Worm (Caenorhabditis elegans) whole organism, dauer: Measurements from ENCODE around the gene C10C5.3.

Experiments
- unc-62 ChIP-seq: sonication (generic microtip); optimal IDR thresholded peaks from 2 replicates; lab custom pipeline; 2017; ENCODE audit warnings: missing biosample characterization, missing genetic modification reagents, missing genetic modification characterization

C10C5.3 gene

DNA sequence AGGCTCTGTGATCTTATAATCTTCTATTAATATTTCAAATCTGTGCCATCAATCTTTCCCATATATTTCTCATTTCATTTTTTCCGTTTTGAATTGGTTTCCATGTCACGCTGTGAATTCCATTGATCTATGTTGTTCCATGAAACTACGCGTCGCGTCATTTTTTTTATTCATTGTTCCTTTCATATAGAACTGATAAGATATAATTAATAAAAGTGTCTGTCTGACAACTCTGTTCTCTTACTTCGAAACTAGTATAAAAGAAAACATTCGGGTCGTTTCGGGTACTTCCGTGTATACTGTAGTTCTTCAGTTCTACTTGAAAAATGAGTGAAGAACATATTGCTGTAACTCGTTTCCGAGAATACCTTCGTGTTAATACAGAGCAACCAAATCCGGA, at the start of gene C10C5.3:
C10C5.3 (plus strand) TSS at position 301 of the 400 bp plus-strand sequence.
- no peak for TF ChIP-seq unc-62 (GFP tag; lab: Kevin White, UChicago)

DNA sequence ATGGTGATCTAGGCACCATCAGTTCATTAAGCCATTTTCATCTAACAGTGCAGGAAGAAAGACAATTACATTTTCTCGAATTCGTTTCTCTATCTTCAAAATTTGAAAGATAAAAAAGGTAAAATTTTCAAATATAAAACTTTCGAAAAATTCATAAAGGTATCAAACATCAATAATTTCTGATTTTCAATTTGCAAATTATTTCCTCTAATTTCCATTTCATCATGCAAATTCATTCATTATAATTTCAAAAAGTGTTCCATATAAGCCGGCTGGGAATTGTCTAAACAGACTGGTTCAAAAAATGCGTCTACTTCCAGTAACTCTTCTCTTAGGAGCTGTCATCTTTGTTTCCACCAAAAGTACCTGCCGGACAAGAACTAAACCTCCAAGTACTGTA, 46.9 kb upstream of the C10C5.3 start, which contains the start of gene clec-183:
clec-183 (plus strand) TSS at position 301 of the 400 bp plus-strand sequence.
- no peak for TF ChIP-seq unc-62 (GFP tag; lab: Kevin White, UChicago)

DNA sequence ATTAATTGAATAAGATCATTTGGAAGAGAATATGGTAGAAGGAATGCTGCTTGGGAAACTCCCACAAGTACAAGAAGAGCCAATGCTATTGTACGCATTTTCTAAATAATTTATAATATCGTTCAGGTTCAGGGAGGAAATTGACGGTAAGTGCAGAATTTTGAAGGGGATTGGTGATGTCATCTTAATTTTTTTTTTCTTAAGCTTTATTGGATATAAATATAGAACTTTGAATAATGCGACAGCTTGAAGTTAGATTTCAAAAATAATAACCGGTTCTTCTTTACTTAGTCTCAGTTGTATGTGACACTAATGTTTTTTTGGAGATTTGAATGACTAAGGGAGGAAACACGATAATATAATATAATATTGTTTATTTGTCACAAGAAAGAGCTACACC, 43.9 kb upstream of the C10C5.3 start, which contains the start of gene nspg-7.1:
nspg-7.1 (minus strand) TSS at position 101 of the 400 bp plus-strand sequence.
- TF ChIP-seq unc-62 (GFP tag; lab: Kevin White, UChicago) = no peak

DNA sequence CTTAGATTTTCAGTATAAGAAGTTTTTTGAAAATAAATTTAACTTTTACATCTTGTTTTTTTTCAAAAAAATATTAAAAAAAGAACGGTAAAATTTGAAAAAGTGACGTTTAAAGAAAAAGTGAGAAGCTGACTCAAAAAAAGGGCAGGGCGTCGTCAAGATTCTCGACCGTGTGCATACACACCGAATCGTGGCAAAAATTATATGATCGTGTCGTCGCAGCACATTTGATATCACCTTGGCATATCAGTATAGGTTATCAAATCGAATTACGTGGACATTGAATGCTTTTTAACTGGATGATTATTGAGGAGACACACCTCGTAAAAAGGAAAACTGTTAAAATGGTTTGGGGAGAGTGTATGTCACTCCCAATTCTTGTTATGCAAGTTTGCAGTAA, 41.6 kb upstream of the C10C5.3 start:
- no peak for TF ChIP-seq unc-62 (GFP tag; lab: Kevin White, UChicago)

DNA sequence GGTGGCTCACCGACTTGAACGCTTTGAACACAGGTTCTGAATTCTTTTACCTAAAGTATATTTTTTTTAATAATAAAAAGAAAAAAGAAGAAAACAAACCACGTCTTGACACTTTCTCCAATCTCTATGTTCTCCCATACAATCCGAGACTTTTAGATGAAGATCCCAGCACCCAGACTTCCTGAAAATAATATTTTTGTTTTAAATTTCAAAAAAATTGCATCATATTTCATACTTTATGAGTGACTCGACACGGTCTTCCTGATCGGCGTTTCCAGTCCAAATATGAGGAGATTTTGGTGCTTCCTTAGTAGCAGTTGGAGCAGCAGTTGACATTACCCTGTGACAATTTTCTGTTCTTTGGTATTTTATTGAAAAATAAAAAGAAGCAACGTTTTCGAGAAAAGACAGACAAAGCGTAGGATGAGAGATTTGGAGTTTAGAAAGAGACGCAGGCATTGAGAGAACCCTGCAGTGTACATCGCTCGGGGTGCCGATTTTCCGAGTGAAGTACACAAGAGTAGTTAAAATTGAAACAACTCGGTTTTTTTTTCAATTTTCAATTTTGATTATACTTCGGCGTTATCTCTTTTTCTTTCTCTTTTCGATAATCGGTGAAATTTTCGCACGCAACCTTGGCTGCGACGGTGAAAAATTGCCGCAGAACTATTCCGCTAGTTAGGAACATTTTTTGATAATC, 38.9 kb upstream of the C10C5.3 start, which contains the start of the genes coa-4 and T20D3.14:
coa-4 (minus strand) TSS at position 51 of the 700 bp plus-strand sequence.
T20D3.14 (minus strand) TSS at position 358 of the 700 bp plus-strand sequence.
- TF ChIP-seq unc-62 (GFP tag; lab: Kevin White, UChicago) = no peak

DNA sequence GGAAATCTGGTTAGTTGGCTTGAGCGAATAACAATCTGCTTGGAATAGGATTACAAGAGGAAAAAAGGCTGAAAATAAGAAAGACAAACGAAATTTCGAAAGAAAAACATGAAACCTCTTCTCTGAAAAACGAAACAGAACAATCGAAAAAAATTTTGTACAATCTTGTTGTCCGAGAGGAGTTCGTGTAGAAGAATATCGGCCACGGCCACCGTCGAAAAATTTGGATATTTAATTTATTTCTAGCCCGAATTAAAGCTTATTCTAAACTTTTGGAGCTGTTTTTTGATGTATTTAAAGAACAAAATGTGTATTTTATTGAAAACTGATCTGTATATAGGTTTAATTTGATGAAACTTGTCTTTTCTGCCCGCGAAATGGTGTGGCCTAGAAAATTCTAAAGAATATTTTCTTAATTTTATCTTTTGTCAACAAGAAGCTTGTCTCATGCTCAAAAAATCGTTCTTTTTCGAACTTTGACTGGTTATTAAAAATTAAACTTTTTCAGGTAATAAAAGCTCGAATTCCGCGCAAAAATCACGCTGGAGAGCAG, 38.0 kb upstream of the C10C5.3 start, which contains the start of gene T20D3.5:
T20D3.5 (plus strand) TSS at position 503 of the 553 bp plus-strand sequence.
- no peak for TF ChIP-seq unc-62 (GFP tag; lab: Kevin White, UChicago)

DNA sequence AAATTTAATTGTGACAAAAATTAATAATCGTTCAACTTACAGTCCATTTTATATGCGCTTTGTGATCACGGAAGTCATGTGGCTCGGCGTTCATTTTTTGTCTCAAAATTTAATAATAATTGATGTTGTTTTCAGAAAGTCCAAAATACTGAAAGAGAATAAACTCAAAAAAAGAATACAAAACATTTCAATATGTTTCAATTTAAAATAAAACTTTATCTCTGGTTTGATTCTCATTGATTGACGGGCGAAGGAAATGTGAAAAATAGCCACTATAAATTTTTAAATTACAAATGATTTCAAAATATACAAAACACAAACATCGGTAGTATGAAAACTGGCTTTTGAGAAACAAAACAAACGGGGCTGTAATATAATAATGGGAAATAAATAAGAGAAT, 35.4 kb upstream of the C10C5.3 start, which contains the start of gene T20D3.6:
T20D3.6 (minus strand) TSS at position 101 of the 400 bp plus-strand sequence.
- TF ChIP-seq unc-62 (GFP tag; lab: Kevin White, UChicago) = no peak

DNA sequence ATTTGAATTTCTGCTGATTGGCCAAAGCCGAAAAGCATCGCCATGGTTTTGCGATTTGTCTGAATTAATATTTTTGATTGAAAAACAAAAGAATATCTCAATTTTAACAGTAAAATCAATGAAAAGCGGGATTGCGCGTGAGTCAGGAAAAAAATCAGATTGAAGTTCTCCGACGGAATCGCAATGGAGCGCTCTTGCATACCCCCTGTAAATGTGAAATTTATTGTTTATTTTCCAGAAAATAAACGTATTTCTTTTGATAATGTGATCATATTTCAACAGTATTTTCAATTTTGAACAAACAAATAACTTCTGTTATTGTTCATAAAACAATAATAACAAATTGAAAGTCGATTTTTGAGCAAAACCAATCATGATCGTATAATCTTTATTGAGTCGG, 33.0 kb upstream of the C10C5.3 start, which contains the start of gene vps-26:
vps-26 (minus strand) TSS at position 200 of the 400 bp plus-strand sequence.
- TF ChIP-seq unc-62 (GFP tag; lab: Kevin White, UChicago) = no peak

DNA sequence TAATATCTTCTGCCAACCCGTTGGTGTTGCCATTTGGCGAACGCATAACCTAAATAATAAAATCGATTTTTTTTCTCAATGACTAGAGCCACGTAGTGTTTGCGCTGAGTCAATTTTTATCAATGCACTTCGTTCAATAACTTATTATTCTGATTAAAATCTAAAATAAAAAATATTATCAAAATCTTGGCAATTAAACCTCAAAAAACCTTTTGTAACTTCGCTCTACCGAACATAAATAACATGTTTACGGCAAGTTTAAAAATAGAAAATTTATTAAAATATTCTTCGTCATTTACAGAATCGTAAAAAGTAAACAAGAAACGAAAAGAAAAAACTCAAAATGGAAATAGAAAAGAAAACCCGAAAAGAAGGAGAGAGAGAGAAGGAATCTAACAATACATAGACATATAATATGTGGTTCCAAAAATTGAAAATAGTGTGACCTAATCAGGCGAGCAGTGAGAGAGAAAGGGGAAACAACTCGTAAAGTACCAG, 31.5 kb upstream of the C10C5.3 start, which contains the start of gene pigc-1:
pigc-1 (minus strand) TSS at position 51 of the 498 bp plus-strand sequence.
- no peak for TF ChIP-seq unc-62 (GFP tag; lab: Kevin White, UChicago)

DNA sequence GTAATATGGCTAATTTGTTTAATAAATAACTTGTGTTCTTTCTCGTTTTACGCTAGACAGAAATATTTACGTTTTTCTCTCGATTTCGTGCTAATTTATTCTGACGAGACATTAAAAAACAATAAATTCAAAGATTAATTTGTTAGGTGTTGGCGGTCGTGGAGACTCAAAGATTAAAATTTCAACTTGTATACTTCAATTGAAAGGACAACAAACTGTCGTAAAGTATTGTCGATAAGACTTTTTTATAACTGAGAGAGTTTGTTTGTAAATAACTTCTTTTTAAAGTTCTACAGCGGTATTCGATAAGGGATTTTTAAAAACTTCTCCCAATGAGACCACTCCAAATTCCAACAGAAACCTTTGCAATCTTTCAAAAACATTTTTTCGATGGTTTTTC, 20.9 kb upstream of the C10C5.3 start:
- TF ChIP-seq unc-62 (GFP tag; lab: Kevin White, UChicago) = no peak

DNA sequence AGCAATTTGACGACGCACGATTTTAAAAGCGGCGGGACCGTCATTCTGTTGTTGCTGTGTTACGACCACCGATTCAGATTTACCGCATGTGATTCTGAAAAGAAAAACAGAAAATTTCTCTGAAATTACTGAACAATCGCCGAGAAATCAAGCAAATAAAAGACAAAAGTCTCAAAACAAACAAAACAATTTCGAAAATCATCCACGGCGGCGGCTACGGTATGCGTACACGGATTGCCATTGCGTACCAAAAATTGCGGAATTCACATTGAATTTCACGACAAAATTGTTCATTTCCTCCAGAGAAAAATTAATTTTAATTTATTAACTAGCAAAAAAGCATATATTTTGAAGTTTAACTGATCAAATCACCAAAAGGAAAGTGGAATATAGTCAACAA, 8.2 kb upstream of the C10C5.3 start, which contains the start of gene pezo-1:
pezo-1 (minus strand) TSS at position 101 of the 400 bp plus-strand sequence.
- no peak for TF ChIP-seq unc-62 (GFP tag; lab: Kevin White, UChicago)

DNA sequence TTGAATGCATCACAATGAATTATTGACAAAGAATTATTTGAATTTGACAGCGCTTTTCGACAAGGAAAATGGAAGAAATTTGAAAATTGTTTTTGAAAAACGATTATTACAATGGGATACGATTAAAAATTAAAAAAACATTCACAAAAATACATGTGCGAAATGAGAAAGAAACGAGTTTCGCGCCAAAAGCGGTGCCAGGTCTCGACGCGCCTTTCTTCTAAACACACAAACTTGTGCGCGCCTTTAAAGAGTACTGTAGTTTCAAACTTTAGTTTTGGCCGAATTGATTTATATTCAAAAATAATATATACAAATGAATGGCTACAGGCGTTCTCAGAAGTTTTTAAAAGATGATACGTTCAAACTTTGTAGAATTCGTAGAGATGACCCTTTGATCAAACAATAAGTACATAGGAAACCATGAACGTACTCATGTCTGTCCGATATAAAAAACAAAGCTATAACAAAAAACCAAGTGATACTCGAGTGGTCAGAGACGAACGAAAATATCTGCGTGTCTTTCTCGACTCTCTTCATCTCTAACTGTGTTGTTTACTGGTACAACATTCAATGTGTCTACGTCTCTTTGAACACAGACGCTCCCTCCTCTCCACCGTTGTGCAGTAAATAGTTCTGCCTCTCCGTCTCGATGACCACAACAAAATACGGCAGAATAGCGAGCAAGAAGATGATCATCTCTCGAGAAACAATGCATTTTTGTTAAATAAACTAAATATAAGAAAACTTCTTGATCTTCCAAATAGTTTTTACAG, 6.6 kb upstream of the C10C5.3 start:
- no peak for TF ChIP-seq unc-62 (GFP tag; lab: Kevin White, UChicago)

DNA sequence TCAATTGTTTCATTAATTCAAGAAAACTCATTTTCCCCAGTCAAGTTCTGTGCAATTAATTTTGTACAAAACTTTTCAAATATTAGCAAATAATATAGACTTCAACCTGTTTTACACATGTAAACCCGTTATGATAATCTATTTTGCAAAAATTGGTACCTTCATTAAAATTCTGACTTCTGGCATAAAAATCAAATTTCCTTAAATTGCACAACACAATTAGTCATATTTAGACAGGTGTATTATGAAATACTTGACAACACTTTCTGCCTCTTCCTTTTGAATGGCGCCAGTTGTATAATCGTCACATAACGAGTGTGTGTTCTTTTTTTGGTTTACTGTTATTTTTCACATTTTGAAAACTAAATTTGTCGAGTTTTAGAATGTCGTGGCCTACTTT, 3.5 kb upstream of the C10C5.3 start, which contains the start of gene fbxc-58:
fbxc-58 (plus strand) TSS at position 383 of the 400 bp plus-strand sequence.
- TF ChIP-seq unc-62 (GFP tag; lab: Kevin White, UChicago) = no peak

DNA sequence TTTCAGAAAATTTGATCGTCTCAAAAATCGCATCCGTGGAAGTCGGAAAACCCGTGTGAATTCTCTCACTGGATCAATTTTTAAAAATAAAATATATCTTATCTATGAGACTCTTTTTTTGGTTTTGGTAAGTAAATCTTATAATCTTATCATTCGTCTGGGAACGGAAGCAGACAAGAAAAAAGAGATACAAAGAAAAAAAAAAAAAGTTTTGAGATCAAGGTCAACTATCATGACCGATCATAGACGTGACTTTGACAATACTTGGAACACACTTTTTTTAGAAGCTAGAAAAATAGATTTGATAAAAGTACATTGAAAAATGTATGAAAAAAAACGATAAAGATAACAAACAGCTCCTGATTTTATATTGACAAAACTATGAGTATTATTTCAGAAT, 1.9 kb downstream of the C10C5.3 start:
- TF ChIP-seq unc-62 (GFP tag; lab: Kevin White, UChicago) = no peak

DNA sequence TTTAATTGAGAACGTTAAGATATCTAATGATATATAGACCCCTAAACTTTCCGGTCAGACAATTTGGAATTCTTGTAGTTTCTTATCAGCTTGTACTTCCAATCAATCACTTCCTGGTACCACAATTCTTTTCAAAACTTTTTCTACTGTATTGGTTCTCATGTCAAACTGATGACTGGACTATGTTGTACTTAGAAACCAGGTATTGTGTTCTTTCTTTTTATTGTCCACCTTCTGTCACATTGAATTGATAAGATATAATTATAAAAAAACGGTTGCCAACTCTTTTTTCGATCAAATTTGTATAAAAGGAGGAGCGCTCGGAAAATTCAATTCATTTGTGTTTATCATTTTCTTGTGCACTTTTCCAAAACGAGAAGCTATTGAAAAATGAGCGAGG, 3.6 kb downstream of the C10C5.3 start, which contains the start of gene C10C5.4:
C10C5.4 (plus strand) TSS at position 281 of the 400 bp plus-strand sequence.
- TF ChIP-seq unc-62 (GFP tag; lab: Kevin White, UChicago) = no peak
